Fruit fly (Drosophila melanogaster): ENCODE data around the gene ND-13B.
A peak's percentile ranks its signal among the peaks of the same experiment; 100 is the strongest.

The ND-13B gene

dm6 chr3L:10660744-10661589 is 32.9 kb downstream of the ND-13B start, which contains the start of the genes CG32066 and CG8003 (continued):
- peak; percentile 1 for TF ChIP-seq wek (GFP tag; optimal IDR thresholded peaks at IDR 0.05)
- TF ChIP-seq zen2 (GFP tag; IDR thresholded peaks at IDR 0.05; ENCODE audit: partially characterized antibody) = no peak; the same call in 2 of the 3 replicates
- TF ChIP-seq Oaz (GFP tag; IDR thresholded peaks at IDR 0.05) = no peak
- TF ChIP-seq HLHmδ (GFP tag; optimal IDR thresholded peaks at IDR 0.05) = peak; percentile 76
- TF ChIP-seq Dek (tag; optimal IDR thresholded peaks at IDR 0.05) = peak; percentile 22
- TF ChIP-seq CG13287 (GFP tag; IDR thresholded peaks at IDR 0.05; ENCODE audit: partially characterized antibody) = peak; percentile 90
- peak; percentile 70 for TF ChIP-seq Nf-YC (tag; optimal IDR thresholded peaks at IDR 0.05)
- no peak for TF ChIP-seq Awh (GFP tag; IDR thresholded peaks at IDR 0.05)
- TF ChIP-seq CG12155 (GFP tag; optimal IDR thresholded peaks at IDR 0.05) = no peak
- peak; percentile 85 for TF ChIP-seq CG7963 (GFP tag; IDR thresholded peaks at IDR 0.05; ENCODE audit: partially characterized antibody)
- peak in 1 of 3 experiments; percentile 58 for TF ChIP-seq lola (GFP tag; optimal IDR thresholded peaks at IDR 0.05)
- TF ChIP-seq CG11504 (tag; optimal IDR thresholded peaks at IDR 0.05) = peak; percentile 50
- TF ChIP-seq CG14860 (GFP tag; IDR thresholded peaks at IDR 0.05; ENCODE audit: partially characterized antibody) = peak; percentile 90
- no peak for TF ChIP-seq Dip2 (GFP tag; IDR thresholded peaks at IDR 0.05)
- TF ChIP-seq corto (GFP tag; optimal IDR thresholded peaks at IDR 0.05) = no peak
- TF ChIP-seq Doc3 (GFP tag; IDR thresholded peaks at IDR 0.05; ENCODE audit: partially characterized antibody) = peak; percentile 83; the same call in 2 of the 3 replicates
- TF ChIP-seq CG1602 (GFP tag; optimal IDR thresholded peaks at IDR 0.05) = peak; percentile 52
- TF ChIP-seq chinmo (GFP tag; IDR thresholded peaks at IDR 0.05; ENCODE audit: partially characterized antibody) = peak; percentile 61; the same call in 2 of the 4 replicates
- TF ChIP-seq Antp (GFP tag; optimal IDR thresholded peaks at IDR 0.05) = no peak
- peak; percentile 34 for TF ChIP-seq CG13296 (GFP tag; optimal IDR thresholded peaks at IDR 0.05)
- peak; percentile 72 for TF ChIP-seq CoRest (tag; optimal IDR thresholded peaks at IDR 0.05)
- TF ChIP-seq HLH3B (GFP tag; IDR thresholded peaks at IDR 0.05) = 0 out of 2 replicates have a peak, but pooled peaks have one; percentile 15
- peak; percentile 29; the same call in 1 of the 3 replicates for TF ChIP-seq Optix (GFP tag; IDR thresholded peaks at IDR 0.05)
- TF ChIP-seq CG18262 (tag; optimal IDR thresholded peaks at IDR 0.05) = peak; percentile 55
- TF ChIP-seq Elba2 (GFP tag; optimal IDR thresholded peaks at IDR 0.05) = peak; percentile 95
- TF ChIP-seq hth (optimal IDR thresholded peaks at IDR 0.05) = no peak
- TF ChIP-seq Ravus (GFP tag; IDR thresholded peaks at IDR 0.05) = no peak
- TF ChIP-seq CG30403 (GFP tag; optimal IDR thresholded peaks at IDR 0.05) = peak; percentile 64
- peak; percentile 0 for TF ChIP-seq fd102C (GFP tag; optimal IDR thresholded peaks at IDR 0.05)
- peak; percentile 91 for TF ChIP-seq vnd (GFP tag; IDR thresholded peaks at IDR 0.05; ENCODE audit: partially characterized antibody)
- peak; percentile 30 for TF ChIP-seq CG18599 (GFP tag; optimal IDR thresholded peaks at IDR 0.05)
- TF ChIP-seq nau (GFP tag; optimal IDR thresholded peaks at IDR 0.05) = peak; percentile 27
- TF ChIP-seq ara (GFP tag; IDR thresholded peaks at IDR 0.05) = no peak
- TF ChIP-seq CG32767 (GFP tag; IDR thresholded peaks at IDR 0.05) = peak; percentile 18; the same call in 1 of the 2 replicates
- TF ChIP-seq CG18619 (GFP tag; optimal IDR thresholded peaks at IDR 0.05) = peak; percentile 5
- TF ChIP-seq CG4328 (GFP tag; optimal IDR thresholded peaks at IDR 0.05) = no peak
- TF ChIP-seq CG5953 (GFP tag; IDR thresholded peaks at IDR 0.05) = 0 out of 2 replicates have a peak, but pooled peaks have one; percentile 25
- peak; percentile 87 for TF ChIP-seq CG10267 (tag; optimal IDR thresholded peaks at IDR 0.05)
- TF ChIP-seq al (GFP tag; IDR thresholded peaks at IDR 0.05) = no peak
- TF ChIP-seq GATAe (GFP tag; conservative IDR thresholded peaks at IDR 0.05) = no peak
- TF ChIP-seq Aef1 (GFP tag; IDR thresholded peaks at IDR 0.05) = peak; percentile 65
- TF ChIP-seq dm (GFP tag; optimal IDR thresholded peaks at IDR 0.05) = peak; percentile 3
- 0 out of 3 replicates have a peak, but pooled peaks have one; percentile 32 for TF ChIP-seq CG14050 (GFP tag; IDR thresholded peaks at IDR 0.05)
- TF ChIP-seq Hr51 (GFP tag; optimal IDR thresholded peaks at IDR 0.05) = peak in 1 of 2 experiments; percentile 53
- TF ChIP-seq kah (GFP tag; optimal IDR thresholded peaks at IDR 0.05) = peak; percentile 49
- peak; percentile 41; the same call in 1 of the 2 replicates for TF ChIP-seq CG14014 (GFP tag; IDR thresholded peaks at IDR 0.05)
- TF ChIP-seq CG7987 (GFP tag; optimal IDR thresholded peaks at IDR 0.05) = peak; percentile 66
